In the genomic region with DNA sequence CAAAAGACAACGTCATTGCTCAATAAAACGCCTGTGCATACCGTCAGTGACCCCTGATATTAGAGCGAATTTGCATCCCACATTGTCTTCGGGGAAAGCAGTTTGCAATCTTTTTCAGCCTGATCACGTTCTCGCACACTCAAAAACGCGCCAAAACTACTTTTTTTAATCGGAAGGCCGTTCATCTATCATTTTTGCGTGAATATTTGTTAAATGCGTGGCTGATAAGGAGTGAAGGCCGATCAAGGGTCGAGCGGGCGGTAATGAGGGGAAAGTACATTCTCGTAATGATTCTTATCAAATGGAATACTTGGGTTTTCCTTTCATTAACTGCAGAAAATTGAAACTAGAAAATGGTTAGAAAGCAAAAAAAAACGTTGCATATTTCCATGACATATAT, we compare ENCODE assay signal across 5 worm cellular contexts.
TF ChIP-seq lines count a peak whose summit lies in the region.

No protein-coding gene starts in this region.

TF ChIP-seq in whole organism, L1 larva, 84 proteins besides CTCF, POLR2A, EP300 and RAD21 (continues in another document):
- TF ChIP-seq F16B12.6 (tag; optimal IDR thresholded peaks at IDR 0.05; lab: Kevin White, UChicago), result no peak
- TF ChIP-seq rnt-1 (tag; optimal IDR thresholded peaks at IDR 0.05; lab: Kevin White, UChicago), result no peak
- no peak for TF ChIP-seq mab-9 (GFP tag; IDR thresholded peaks at IDR 0.05; lab: Robert Waterston, UW)
- TF ChIP-seq nhr-19 (GFP tag; conservative IDR thresholded peaks at IDR 0.05; lab: Robert Waterston, UW), result no peak
- TF ChIP-seq grh-1 (GFP tag; IDR thresholded peaks at IDR 0.05; lab: Robert Waterston, UW), result no peak
- no peak for TF ChIP-seq ceh-88 (GFP tag; IDR thresholded peaks at IDR 0.05; lab: Robert Waterston, UW)
- no peak for TF ChIP-seq nhr-237 (tag; optimal IDR thresholded peaks at IDR 0.05; lab: Kevin White, UChicago)
- peak; percentile 17 for TF ChIP-seq pqm-1 (tag; optimal IDR thresholded peaks at IDR 0.05; lab: Kevin White, UChicago)
- peak in 1 of 2 experiments; percentile 0 for TF ChIP-seq lin-35 (GFP tag; optimal IDR thresholded peaks at IDR 0.05; lab: Kevin White, UChicago)
- no peak for TF ChIP-seq efl-1 (optimal IDR thresholded peaks at IDR 0.05; lab: Kevin White, UChicago)
- peak in 1 of 2 experiments; percentile 2 for TF ChIP-seq efl-1 (GFP tag; optimal IDR thresholded peaks at IDR 0.05 in 1 of 2; lab: Kevin White, UChicago)
- peak; percentile 53 for TF ChIP-seq elt-2 (tag; optimal IDR thresholded peaks at IDR 0.05; lab: Kevin White, UChicago)
- TF ChIP-seq elt-3 (tag; optimal IDR thresholded peaks at IDR 0.05; lab: Kevin White, UChicago), result peak in 1 of 6 experiments; percentile 74
- peak; percentile 76 for TF ChIP-seq blmp-1 (tag; optimal IDR thresholded peaks at IDR 0.05; lab: Kevin White, UChicago)
- no peak for TF ChIP-seq mef-2 (tag; optimal IDR thresholded peaks at IDR 0.05; lab: Kevin White, UChicago)
- no peak for TF ChIP-seq hpl-2 (GFP tag; optimal IDR thresholded peaks at IDR 0.05; lab: Kevin White, UChicago)
- no peak for TF ChIP-seq dsc-1 (tag; optimal IDR thresholded peaks at IDR 0.05; lab: Kevin White, UChicago)
- TF ChIP-seq nhr-20 (tag; optimal IDR thresholded peaks at IDR 0.05; lab: Kevin White, UChicago), result peak; percentile 57

TF ChIP-seq in whole organism, L2 larva, 48 proteins besides CTCF, POLR2A, EP300 and RAD21 (continues in another document):
- no peak for TF ChIP-seq ztf-11 (tag; optimal IDR thresholded peaks at IDR 0.05; lab: Kevin White, UChicago)
- TF ChIP-seq sem-4 (tag; optimal IDR thresholded peaks at IDR 0.05; lab: Kevin White, UChicago), result no peak
- no peak for TF ChIP-seq elt-3 (tag; optimal IDR thresholded peaks at IDR 0.05; lab: Kevin White, UChicago)
- peak; percentile 9 for TF ChIP-seq sma-3 (GFP tag; optimal IDR thresholded peaks at IDR 0.05; lab: Kevin White, UChicago)
- TF ChIP-seq fos-1 (tag; optimal IDR thresholded peaks at IDR 0.05; lab: Kevin White, UChicago), result peak; percentile 64
- peak; percentile 35 for TF ChIP-seq F13H6.1 (tag; optimal IDR thresholded peaks at IDR 0.05; lab: Kevin White, UChicago)
- no peak for TF ChIP-seq zag-1 (tag; optimal IDR thresholded peaks at IDR 0.05; lab: Kevin White, UChicago)
- TF ChIP-seq ZK546.5 (tag; optimal IDR thresholded peaks at IDR 0.05; lab: Kevin White, UChicago), result no peak
- TF ChIP-seq lin-11 (tag; optimal IDR thresholded peaks at IDR 0.05; lab: Kevin White, UChicago), result no peak
- TF ChIP-seq lin-39 (tag; optimal IDR thresholded peaks at IDR 0.05; lab: Kevin White, UChicago), result no peak
- no peak for TF ChIP-seq nhr-77 (tag; optimal IDR thresholded peaks at IDR 0.05; lab: Kevin White, UChicago)
- TF ChIP-seq sma-9 (GFP tag; optimal IDR thresholded peaks at IDR 0.05; lab: Kevin White, UChicago), result peak; percentile 43
- no peak for TF ChIP-seq sma-9 (tag; optimal IDR thresholded peaks at IDR 0.05; lab: Kevin White, UChicago)
- no peak for TF ChIP-seq unc-62 (GFP tag; optimal IDR thresholded peaks at IDR 0.05; lab: Kevin White, UChicago)
- no peak for TF ChIP-seq ztf-1 (GFP tag; conservative IDR thresholded peaks at IDR 0.05; lab: Robert Waterston, UW)
- TF ChIP-seq skn-1 (tag; optimal IDR thresholded peaks at IDR 0.05; lab: Kevin White, UChicago), result no peak
- no peak for TF ChIP-seq nhr-12 (tag; optimal IDR thresholded peaks at IDR 0.05; lab: Kevin White, UChicago)
- TF ChIP-seq nhr-21 (tag; optimal IDR thresholded peaks at IDR 0.05; lab: Kevin White, UChicago), result no peak
- no peak for TF ChIP-seq nhr-10 (tag; optimal IDR thresholded peaks at IDR 0.05; lab: Kevin White, UChicago)

TF ChIP-seq in whole organism, L3 larva, 47 proteins besides CTCF, POLR2A, EP300 and RAD21:
- TF ChIP-seq elt-2 (tag; optimal IDR thresholded peaks at IDR 0.05; lab: Kevin White, UChicago), result peak; percentile 96
- no peak for TF ChIP-seq skn-1 (tag; optimal IDR thresholded peaks at IDR 0.05; lab: Kevin White, UChicago)
- no peak for TF ChIP-seq aly-2 (tag; optimal IDR thresholded peaks at IDR 0.05; lab: Kevin White, UChicago)
- no peak for TF ChIP-seq ztf-4 (tag; optimal IDR thresholded peaks at IDR 0.05; lab: Kevin White, UChicago)
- peak in 1 of 3 experiments; percentile 0 for TF ChIP-seq elt-3 (tag; optimal IDR thresholded peaks at IDR 0.05; lab: Kevin White, UChicago)
- peak; percentile 72 for TF ChIP-seq nhr-25 (tag; optimal IDR thresholded peaks at IDR 0.05; lab: Kevin White, UChicago)
- TF ChIP-seq nhr-23 (tag; optimal IDR thresholded peaks at IDR 0.05; lab: Kevin White, UChicago), result peak; percentile 28
- TF ChIP-seq lsy-12 (tag; optimal IDR thresholded peaks at IDR 0.05; lab: Kevin White, UChicago), result peak; percentile 26
- TF ChIP-seq pqm-1 (tag; optimal IDR thresholded peaks at IDR 0.05; lab: Kevin White, UChicago), result peak; percentile 82

TF ChIP-seq in whole organism, L4 larva, 104 proteins besides CTCF, POLR2A, EP300 and RAD21:
- no peak for TF ChIP-seq lin-13 (GFP tag; optimal IDR thresholded peaks at IDR 0.05; lab: Kevin White, UChicago)
- peak; percentile 68 for TF ChIP-seq dmd-6 (GFP tag; IDR thresholded peaks at IDR 0.05; lab: Robert Waterston, UW)
- TF ChIP-seq snpc-1.2 (GFP tag; IDR thresholded peaks at IDR 0.05; lab: Robert Waterston, UW), result no peak
- peak; percentile 27 for TF ChIP-seq nhr-48 (tag; optimal IDR thresholded peaks at IDR 0.05; lab: Kevin White, UChicago)
- TF ChIP-seq hlh-11 (tag; optimal IDR thresholded peaks at IDR 0.05; lab: Kevin White, UChicago), result peak; percentile 79
- no peak for TF ChIP-seq unc-62 (GFP tag; optimal IDR thresholded peaks at IDR 0.05 in 1 of 2; lab: Kevin White, UChicago)
- no peak for TF ChIP-seq unc-62 (tag; optimal IDR thresholded peaks at IDR 0.05; lab: Kevin White, UChicago)
- peak in 1 of 2 experiments; percentile 63 for TF ChIP-seq mdl-1 (tag; optimal IDR thresholded peaks at IDR 0.05; lab: Kevin White, UChicago)
- TF ChIP-seq php-3 (GFP tag; IDR thresholded peaks at IDR 0.05; lab: Robert Waterston, UW), result peak; percentile 48; the same call in 1 of the 2 replicates
- no peak for TF ChIP-seq unc-130 (GFP tag; optimal IDR thresholded peaks at IDR 0.05; lab: Kevin White, UChicago)
- 0 out of 2 replicates have a peak, but pooled peaks have one; percentile 41 for TF ChIP-seq tra-1 (GFP tag; IDR thresholded peaks at IDR 0.05; lab: Robert Waterston, UW)
- TF ChIP-seq nhr-25 (tag; optimal IDR thresholded peaks at IDR 0.05; lab: Kevin White, UChicago; ENCODE audit: borderline replicate concordance, insufficient read depth), result peak; percentile 46
- TF ChIP-seq nhr-28 (tag; optimal IDR thresholded peaks at IDR 0.05; lab: Kevin White, UChicago), result peak; percentile 50
- TF ChIP-seq mxl-3 (GFP tag; optimal IDR thresholded peaks at IDR 0.05; lab: Kevin White, UChicago), result peak; percentile 75
- no peak for TF ChIP-seq daf-8 (GFP tag; IDR thresholded peaks at IDR 0.05; lab: Robert Waterston, UW)
- 0 out of 2 replicates have a peak, but pooled peaks have one; percentile 15 for TF ChIP-seq lin-1 (GFP tag; IDR thresholded peaks at IDR 0.05; lab: Robert Waterston, UW)
- peak; percentile 49 for TF ChIP-seq pqm-1 (tag; optimal IDR thresholded peaks at IDR 0.05; lab: Kevin White, UChicago)
- TF ChIP-seq mes-2 (tag; optimal IDR thresholded peaks at IDR 0.05; lab: Kevin White, UChicago; ENCODE audit: poor library complexity, severe bottlenecking), result peak; percentile 12
- TF ChIP-seq hif-1 (tag; optimal IDR thresholded peaks at IDR 0.05; lab: Kevin White, UChicago), result peak in 1 of 2 experiments; percentile 24
- TF ChIP-seq gei-8 (GFP tag; optimal IDR thresholded peaks at IDR 0.05; lab: Kevin White, UChicago), result no peak
TF ChIP-seq in whole organism, L4 larva: peak in this region for 13.

TF ChIP-seq in whole organism, young adult, 124 proteins besides CTCF, POLR2A, EP300 and RAD21:
- TF ChIP-seq lin-54 (GFP tag; optimal IDR thresholded peaks at IDR 0.05; lab: Kevin White, UChicago) (no peak), ceh-100 (GFP tag; IDR thresholded peaks at IDR 0.05; lab: Robert Waterston, UW) (no peak), athp-1 (tag; optimal IDR thresholded peaks at IDR 0.05; lab: Kevin White, UChicago) (no peak), mel-28 (tag; optimal IDR thresholded peaks at IDR 0.05; lab: Kevin White, UChicago; ENCODE audit: borderline replicate concordance) (no peak), nhr-80 (tag; optimal IDR thresholded peaks at IDR 0.05; lab: Kevin White, UChicago) (peak; percentile 82)
